Fruit fly (Drosophila melanogaster): ENCODE results near the gene Rcd4.

dm6 chr2L:8399863-8400598, 17.4 kb downstream of the Rcd4 start, which contains the start of gene CG31898:
- TF ChIP-seq CG8478 (optimal IDR thresholded peaks at IDR 0.05) (no peak), CTCF (optimal IDR thresholded peaks at IDR 0.05) (no peak)
